Fruit fly (Drosophila melanogaster) whole organism, wandering third instar larva: ENCODE measurements around the gene smog.
A peak's percentile ranks its signal among the peaks of the same experiment; 100 is the strongest.

ENCODE experiments used
- Abd-B ChIP-seq: fragments of >200 bp; optimal IDR thresholded peaks from 2 replicates; lab custom pipeline; 2017; ENCODE audit warnings: missing biosample characterization, missing genetic modification characterization
- CG32264 ChIP-seq: fragments of 200-800 bp; sonication (Bioruptor generic); optimal IDR thresholded peaks from 2 replicates; lab custom pipeline; 2016; ENCODE audit warnings: missing biosample characterization, missing genetic modification characterization
- CG9705 ChIP-seq: fragments of 200-800 bp; sonication (Bioruptor generic); optimal IDR thresholded peaks from 2 replicates; lab custom pipeline; 2018; ENCODE audit warnings: missing biosample characterization, mild to moderate bottlenecking, missing genetic modification characterization
- CrebA ChIP-seq: fragments of 200-800 bp; sonication (Bioruptor generic); optimal IDR thresholded peaks from 2 replicates; lab custom pipeline; 2016; ENCODE audit warnings: missing biosample characterization, mild to moderate bottlenecking, missing genetic modification characterization, borderline replicate concordance
- Dfd ChIP-seq: fragments of >200 bp; optimal IDR thresholded peaks from 2 replicates; lab custom pipeline; 2017; ENCODE audit warnings: missing biosample characterization, missing genetic modification characterization
- Dif ChIP-seq: fragments of 200-275, 200-300 bp; sonication (Bioruptor generic); optimal IDR thresholded peaks from 2 replicates; lab custom pipeline; 2018; ENCODE audit warnings: missing biosample characterization, missing genetic modification characterization; ENCODE audit not compliant: partially characterized antibody
- GATAd ChIP-seq: sonication (Bioruptor generic); optimal IDR thresholded peaks from 2 replicates; lab custom pipeline; 2016; ENCODE audit warnings: missing biosample characterization, missing genetic modification characterization
- HLH106 ChIP-seq: fragments of 200-800 bp; optimal IDR thresholded peaks from 3 replicates; lab custom pipeline; 2019; ENCODE audit warnings: missing biosample characterization, mild to moderate bottlenecking, missing genetic modification characterization, moderate library complexity
- Hnf4 ChIP-seq: fragments of 200-800 bp; sonication (Bioruptor generic); optimal IDR thresholded peaks from 2 replicates; lab custom pipeline; 2016; ENCODE audit warnings: missing biosample characterization, mild to moderate bottlenecking, missing genetic modification characterization
- Hr78 ChIP-seq: fragments of >200 bp; optimal IDR thresholded peaks from 2 replicates; lab custom pipeline; 2017; ENCODE audit warnings: missing biosample characterization, missing genetic modification characterization
- Hr83 ChIP-seq: fragments of 200-300 bp; sonication (Bioruptor generic); optimal IDR thresholded peaks from 2 replicates; lab custom pipeline; 2016; ENCODE audit warnings: missing biosample characterization, mild to moderate bottlenecking, missing genetic modification characterization, moderate library complexity; ENCODE audit not compliant: poor library complexity, severe bottlenecking
- Jra ChIP-seq: sonication (Bioruptor generic); optimal IDR thresholded peaks from 2 replicates; lab custom pipeline; 2016; ENCODE audit warnings: missing biosample characterization, missing genetic modification characterization
- Mio ChIP-seq: sonication (Bioruptor generic); optimal IDR thresholded peaks from 2 replicates; lab custom pipeline; 2016; ENCODE audit warnings: missing biosample characterization, missing genetic modification characterization
- Myc ChIP-seq: fragments of >200 bp; optimal IDR thresholded peaks from 2 replicates; lab custom pipeline; 2017
- N ChIP-seq: fragments of >200 bp; optimal IDR thresholded peaks from 2 replicates; lab custom pipeline; 2018; ENCODE audit warnings: missing biosample characterization, missing external identifiers, missing genetic modification characterization
- OdsH ChIP-seq: fragments of 200-800 bp; sonication (Bioruptor generic); optimal IDR thresholded peaks from 2 replicates; lab custom pipeline; 2016; ENCODE audit warnings: missing biosample characterization, mild to moderate bottlenecking, missing genetic modification characterization
- Rel ChIP-seq, 2 experiments: fragments of 200-800 bp; sonication (Bioruptor generic) in 1 of 2; optimal IDR thresholded peaks; 2 replicates in 1 of 2; 3 replicates in 1 of 2; lab custom pipeline; 2016 to 2019; ENCODE audit warnings: mild to moderate bottlenecking in 2 of 2, missing biosample characterization in 2 of 2, missing genetic modification characterization in 2 of 2, moderate library complexity in 1 of 2
- Sp1 ChIP-seq: fragments of 200-800 bp; sonication (Bioruptor generic); optimal IDR thresholded peaks from 3 replicates; lab custom pipeline; 2019; ENCODE audit warnings: missing biosample characterization, mild to moderate bottlenecking, missing genetic modification characterization, moderate library complexity
- Vsx2 ChIP-seq: fragments of 200-300, 225-300 bp; sonication (Bioruptor generic); optimal IDR thresholded peaks from 2 replicates; lab custom pipeline; 2018; ENCODE audit warnings: missing biosample characterization, missing genetic modification characterization; ENCODE audit not compliant: partially characterized antibody
- br ChIP-seq: fragments of 200-800 bp; sonication (Bioruptor generic); optimal IDR thresholded peaks from 2 replicates; lab custom pipeline; 2016; ENCODE audit warnings: missing biosample characterization, missing genetic modification characterization
- brk ChIP-seq: fragments of 200-800 bp; sonication (Bioruptor generic); optimal IDR thresholded peaks from 2 replicates; lab custom pipeline; 2016; ENCODE audit warnings: missing biosample characterization, mild to moderate bottlenecking, missing genetic modification characterization
- dl ChIP-seq, 2 experiments: fragments of 175-275, 200-275 bp in 1 of 2; fragments of 200-275 bp in 1 of 2; sonication (Bioruptor generic); optimal IDR thresholded peaks; lab custom pipeline; 2018; ENCODE audit warnings: mild to moderate bottlenecking in 2 of 2, missing biosample characterization in 2 of 2, missing genetic modification characterization in 2 of 2, moderate library complexity in 2 of 2; ENCODE audit not compliant: partially characterized antibody in 2 of 2, insufficient read depth in 1 of 2
- dmrt93B ChIP-seq: fragments of 200-800 bp; sonication (Bioruptor generic); optimal IDR thresholded peaks from 2 replicates; lab custom pipeline; 2018; ENCODE audit warnings: missing biosample characterization, mild to moderate bottlenecking, missing genetic modification characterization
- dsf ChIP-seq: sonication (Bioruptor generic); optimal IDR thresholded peaks from 2 replicates; lab custom pipeline; 2016; ENCODE audit warnings: missing biosample characterization, missing genetic modification characterization, borderline replicate concordance
- ey ChIP-seq: fragments of 200-800 bp; sonication (Bioruptor generic); optimal IDR thresholded peaks from 2 replicates; lab custom pipeline; 2016; ENCODE audit warnings: missing biosample characterization, missing genetic modification characterization
- foxo ChIP-seq, 2 experiments: fragments of 200-800 bp; sonication (Bioruptor generic); optimal IDR thresholded peaks; 2 replicates in 1 of 2; 3 replicates in 1 of 2; lab custom pipeline; 2016 to 2017; ENCODE audit warnings: missing biosample characterization in 2 of 2, missing genetic modification characterization in 2 of 2
- fru ChIP-seq: fragments of 200-800 bp; sonication (Bioruptor generic); optimal IDR thresholded peaks from 3 replicates; lab custom pipeline; 2016; ENCODE audit warnings: missing biosample characterization, mild to moderate bottlenecking, missing genetic modification characterization
- h ChIP-seq: fragments of 200-800 bp; sonication (Bioruptor generic); optimal IDR thresholded peaks from 3 replicates; lab custom pipeline; 2016; ENCODE audit warnings: missing biosample characterization, mild to moderate bottlenecking, missing genetic modification characterization
- jim ChIP-seq: fragments of 175-275, 200-325 bp; sonication (Bioruptor generic); optimal IDR thresholded peaks from 2 replicates; lab custom pipeline; 2016; ENCODE audit warnings: missing biosample characterization, mild to moderate bottlenecking, missing genetic modification characterization
- lola ChIP-seq: fragments of >200 bp; optimal IDR thresholded peaks from 2 replicates; lab custom pipeline; 2017; ENCODE audit warnings: missing biosample characterization, missing genetic modification characterization
- pan ChIP-seq: fragments of >200 bp; optimal IDR thresholded peaks from 2 replicates; lab custom pipeline; 2017
- psq ChIP-seq: fragments of 200-800 bp; sonication (Bioruptor generic); optimal IDR thresholded peaks from 3 replicates; lab custom pipeline; 2017; ENCODE audit warnings: missing biosample characterization, mild to moderate bottlenecking, missing genetic modification characterization, moderate library complexity
- rgr ChIP-seq: fragments of 200-800 bp; sonication (Bioruptor generic); optimal IDR thresholded peaks from 3 replicates; lab custom pipeline; 2016; ENCODE audit warnings: missing biosample characterization, mild to moderate bottlenecking, missing genetic modification characterization
- sage ChIP-seq: fragments of 200-800 bp; sonication (Bioruptor generic); optimal IDR thresholded peaks from 2 replicates; lab custom pipeline; 2016; ENCODE audit warnings: missing biosample characterization, mild to moderate bottlenecking, missing genetic modification characterization
- sv ChIP-seq: fragments of 200-800 bp; sonication (Bioruptor generic); optimal IDR thresholded peaks from 3 replicates; lab custom pipeline; 2016; ENCODE audit warnings: missing biosample characterization, missing genetic modification characterization
- tai ChIP-seq: sonication (Bioruptor generic); optimal IDR thresholded peaks from 2 replicates; lab custom pipeline; 2016; ENCODE audit warnings: missing biosample characterization, missing genetic modification characterization
- usp ChIP-seq: fragments of >200 bp; optimal IDR thresholded peaks from 2 replicates; lab custom pipeline; 2017; ENCODE audit warnings: missing biosample characterization, missing genetic modification characterization
- woc ChIP-seq: sonication (Bioruptor generic); optimal IDR thresholded peaks from 2 replicates; lab custom pipeline; 2016; ENCODE audit warnings: missing biosample characterization, mild to moderate bottlenecking, missing genetic modification characterization

smog gene

dm6 chr2L:4850356-4850755, 2.3 kb upstream of the smog start, which contains the start of the genes mRpS2 and Mon1:
Gene mRpS2 (minus strand): TSS chr2L:4850419.
Gene Mon1 (plus strand): TSS chr2L:4850641.
- TF ChIP-seq usp: no peak
- peak; percentile 86 for TF ChIP-seq GATAd
- no peak for TF ChIP-seq brk (GFP tag; lab: Kevin White, UChicago)
- peak; percentile 91 for TF ChIP-seq psq (GFP tag; lab: Kevin White, UChicago)
- peak; percentile 93 for TF ChIP-seq Hnf4
- TF ChIP-seq Jra (GFP tag; lab: Kevin White, UChicago): peak; percentile 82
- peak; percentile 74 for TF ChIP-seq dsf (GFP tag; lab: Kevin White, UChicago)
- no peak for TF ChIP-seq Dfd (GFP tag; lab: Kevin White, UChicago)
- TF ChIP-seq OdsH (GFP tag; lab: Kevin White, UChicago): peak; percentile 94
- no peak for TF ChIP-seq CrebA (GFP tag; lab: Kevin White, UChicago)
- peak; percentile 90 for TF ChIP-seq h (GFP tag; lab: Kevin White, UChicago)
- no peak for TF ChIP-seq Vsx2 (GFP tag; lab: Kevin White, UChicago)
- no peak for TF ChIP-seq pan (lab: Kevin White, UChicago)
- TF ChIP-seq Dif (GFP tag; lab: Kevin White, UChicago): no peak
- TF ChIP-seq ey (GFP tag; lab: Kevin White, UChicago): peak; percentile 83
- no peak for TF ChIP-seq Mio (GFP tag; lab: Kevin White, UChicago)
- TF ChIP-seq dl (GFP tag; optimal IDR thresholded peaks at IDR 0.05; lab: Kevin White, UChicago; ENCODE audit: insufficient read depth in 1 of 2, partially characterized antibody in 2 of 2): no peak
- TF ChIP-seq Hr78: no peak
- TF ChIP-seq sv (GFP tag; lab: Kevin White, UChicago): peak; percentile 93
- peak; percentile 93 for TF ChIP-seq Sp1
- no peak for TF ChIP-seq Abd-B (GFP tag; lab: Kevin White, UChicago)
- TF ChIP-seq br (GFP tag; lab: Kevin White, UChicago): peak; percentile 83
- TF ChIP-seq Rel (GFP tag; optimal IDR thresholded peaks at IDR 0.05; lab: Kevin White, UChicago): peak; percentile 4
- TF ChIP-seq Rel (tag; optimal IDR thresholded peaks at IDR 0.05; lab: Kevin White, UChicago): peak; percentile 69
- TF ChIP-seq rgr (GFP tag; lab: Kevin White, UChicago): peak; percentile 96
- no peak for TF ChIP-seq lola
- TF ChIP-seq dmrt93B (GFP tag; lab: Kevin White, UChicago): peak; percentile 86
- peak; percentile 81 for TF ChIP-seq sage (GFP tag; lab: Kevin White, UChicago)
- TF ChIP-seq woc (GFP tag; lab: Kevin White, UChicago): peak; percentile 62
- TF ChIP-seq fru (GFP tag; lab: Kevin White, UChicago): peak; percentile 88
- peak; percentile 34 for TF ChIP-seq Myc (lab: Kevin White, UChicago)
- TF ChIP-seq Hr83 (GFP tag; lab: Kevin White, UChicago): peak; percentile 89
- TF ChIP-seq N: no peak
- peak; percentile 97 for TF ChIP-seq HLH106 (tag; lab: Kevin White, UChicago)
- TF ChIP-seq tai (GFP tag; lab: Kevin White, UChicago): no peak
- peak; percentile 43 for TF ChIP-seq jim
- peak in 1 of 2 experiments; percentile 96 for TF ChIP-seq foxo (GFP tag; optimal IDR thresholded peaks at IDR 0.05; lab: Kevin White, UChicago)
- peak; percentile 66 for TF ChIP-seq CG32264 (GFP tag; lab: Kevin White, UChicago)
- TF ChIP-seq CG9705 (GFP tag; lab: Kevin White, UChicago): peak; percentile 86

- TF ChIP-seq Rel (GFP tag; optimal IDR thresholded peaks at IDR 0.05; lab: Kevin White, UChicago): no peak
- TF ChIP-seq Rel (tag; optimal IDR thresholded peaks at IDR 0.05; lab: Kevin White, UChicago): no peak
- no peak for TF ChIP-seq Myc (lab: Kevin White, UChicago)
- no peak for TF ChIP-seq Dif (GFP tag; lab: Kevin White, UChicago)
- no peak for TF ChIP-seq br (GFP tag; lab: Kevin White, UChicago)
- no peak for TF ChIP-seq Sp1
- TF ChIP-seq Mio (GFP tag; lab: Kevin White, UChicago): no peak
- TF ChIP-seq jim: no peak
- TF ChIP-seq lola: no peak
Observed at dm6 chr2L:4854822-4855221, 2.2 kb downstream of the smog start.
